Worm (Caenorhabditis elegans) whole organism, L1 larva: ENCODE data around the gene ZK512.2.

Source experiments
- C16A3.4 ChIP-seq: fragments of 150-350 bp; optimal IDR thresholded peaks from 2 replicates; lab custom pipeline; 2014; ENCODE audit warnings: missing biosample characterization, missing genetic modification characterization
- alr-1 ChIP-seq: fragments of 200-800 bp; sonication (Bioruptor generic); optimal IDR thresholded peaks from 2 replicates; lab custom pipeline; 2018; ENCODE audit warnings: borderline replicate concordance, mild to moderate bottlenecking, missing genetic modification characterization, missing compliant biosample characterization
- aly-2 ChIP-seq: fragments of 150-350 bp; optimal IDR thresholded peaks from 2 replicates; lab custom pipeline; 2014; ENCODE audit warnings: missing biosample characterization, missing genetic modification characterization
- blmp-1 ChIP-seq: fragments of 150-350 bp; optimal IDR thresholded peaks from 2 replicates; lab custom pipeline; 2014; ENCODE audit warnings: missing biosample characterization, missing genetic modification characterization
- ceh-8 ChIP-seq: fragments of 200-800 bp; sonication (Bioruptor generic); optimal IDR thresholded peaks from 2 replicates; lab custom pipeline; 2018; ENCODE audit warnings: mild to moderate bottlenecking, missing genetic modification characterization, moderate library complexity, missing compliant biosample characterization
- ceh-88 ChIP-seq: fragments of 200-800 bp; sonication (Bioruptor generic); IDR thresholded peaks from 2 replicates; pipeline ENCODE4 v1.3.6; 2022; ENCODE audit warnings: missing genetic modification characterization, missing compliant biosample characterization
- dpl-1 ChIP-seq, 3 experiments: fragments of 150-350 bp in 2 of 3; sonication (generic microtip) in 1 of 3; optimal IDR thresholded peaks; 2 replicates each; lab custom pipeline; 2014 to 2017; ENCODE audit warnings: missing biosample characterization in 3 of 3, missing genetic modification characterization in 3 of 3, missing genetic modification reagents in 3 of 3
- efl-1 ChIP-seq, 4 experiments: fragments of 150-350 bp; optimal IDR thresholded peaks in 3 of 4; peaks in 1 of 4; 1 replicate in 1 of 4; 2 replicates in 3 of 4; lab custom pipeline; 2014; ENCODE audit warnings: missing biosample characterization in 2 of 4, missing genetic modification characterization in 2 of 4, missing genetic modification reagents in 2 of 4
- efl-3 ChIP-seq: fragments of 200-800 bp; sonication (Bioruptor generic); optimal IDR thresholded peaks from 2 replicates; lab custom pipeline; 2018; ENCODE audit warnings: mild to moderate bottlenecking, missing genetic modification characterization, missing compliant biosample characterization
- egl-27 ChIP-seq, 2 experiments: fragments of 150-350 bp in 1 of 2; sonication (generic microtip); optimal IDR thresholded peaks; 3 replicates each; lab custom pipeline; 2017 to 2018; ENCODE audit warnings: missing biosample characterization in 2 of 2, missing genetic modification characterization in 2 of 2, missing genetic modification reagents in 2 of 2
- fkh-4 ChIP-seq: sonication (generic microtip); optimal IDR thresholded peaks from 2 replicates; lab custom pipeline; 2016; ENCODE audit warnings: missing compliant biosample characterization, missing genetic modification characterization, borderline replicate concordance
- fkh-8 ChIP-seq: sonication (generic microtip); optimal IDR thresholded peaks from 2 replicates; lab custom pipeline; 2016; ENCODE audit warnings: mild to moderate bottlenecking, missing genetic modification characterization, missing compliant biosample characterization
- jun-1 ChIP-seq: fragments of 150-350 bp; optimal IDR thresholded peaks from 2 replicates; lab custom pipeline; 2014; ENCODE audit warnings: missing biosample characterization, missing genetic modification reagents, missing genetic modification characterization
- lin-14 ChIP-seq: fragments of 200-800 bp; sonication (Bioruptor generic); optimal IDR thresholded peaks from 2 replicates; lab custom pipeline; 2018; ENCODE audit warnings: mild to moderate bottlenecking, missing genetic modification characterization, moderate library complexity, missing compliant biosample characterization
- lin-15B ChIP-seq: fragments of 150-350 bp; sonication (generic microtip); optimal IDR thresholded peaks from 3 replicates; lab custom pipeline; 2014; ENCODE audit warnings: missing biosample characterization, missing genetic modification characterization
- lin-39 ChIP-seq: fragments of 150-350 bp; optimal IDR thresholded peaks from 2 replicates; lab custom pipeline; 2014; ENCODE audit warnings: missing biosample characterization, missing genetic modification reagents, missing genetic modification characterization
- lsy-2 ChIP-seq, 2 experiments: fragments of 150-350 bp; optimal IDR thresholded peaks; 2 replicates each; lab custom pipeline; 2014; ENCODE audit warnings: missing biosample characterization in 2 of 2, missing genetic modification characterization in 2 of 2
- mab-9 ChIP-seq: fragments of 200-800 bp; sonication (Bioruptor generic); IDR thresholded peaks from 2 replicates; pipeline ENCODE4 v1.3.6; 2022; ENCODE audit warnings: missing genetic modification reagents, missing genetic modification characterization, missing compliant biosample characterization
- mdl-1 ChIP-seq, 2 experiments: fragments of 150-350 bp; optimal IDR thresholded peaks; 2 replicates each; lab custom pipeline; 2014 to 2017; ENCODE audit warnings: missing biosample characterization in 2 of 2, missing genetic modification characterization in 2 of 2, inconsistent platforms in 1 of 2
- mep-1 ChIP-seq: fragments of 150-350 bp; optimal IDR thresholded peaks from 2 replicates; lab custom pipeline; 2014; ENCODE audit warnings: missing biosample characterization, missing genetic modification characterization
- nhr-12 ChIP-seq: sonication (generic microtip); optimal IDR thresholded peaks from 2 replicates; lab custom pipeline; 2017; ENCODE audit warnings: missing biosample characterization, missing genetic modification characterization
- nhr-19 ChIP-seq: fragments of 200-800 bp; sonication (Bioruptor generic); conservative IDR thresholded peaks from 2 replicates; pipeline ENCODE4 v1.3.6; 2022; ENCODE audit warnings: missing genetic modification characterization, missing compliant biosample characterization
- nhr-20 ChIP-seq: sonication (generic microtip); optimal IDR thresholded peaks from 2 replicates; lab custom pipeline; 2016; ENCODE audit warnings: mild to moderate bottlenecking, missing genetic modification characterization, missing compliant biosample characterization
- nhr-237 ChIP-seq: fragments of 150-350 bp; optimal IDR thresholded peaks from 2 replicates; lab custom pipeline; 2014; ENCODE audit warnings: missing biosample characterization, missing genetic modification characterization
- nhr-47 ChIP-seq: sonication (generic microtip); optimal IDR thresholded peaks from 2 replicates; lab custom pipeline; 2016; ENCODE audit warnings: mild to moderate bottlenecking, missing genetic modification characterization, moderate library complexity, missing compliant biosample characterization
- nhr-71 ChIP-seq: sonication (generic microtip); optimal IDR thresholded peaks from 2 replicates; lab custom pipeline; 2016; ENCODE audit warnings: mild to moderate bottlenecking, missing genetic modification characterization, moderate library complexity, missing compliant biosample characterization
- nhr-76 ChIP-seq: sonication (generic microtip); optimal IDR thresholded peaks from 2 replicates; lab custom pipeline; 2017; ENCODE audit warnings: missing biosample characterization, missing genetic modification characterization
- nhr-77 ChIP-seq: fragments of 150-350 bp; optimal IDR thresholded peaks from 2 replicates; lab custom pipeline; 2014; ENCODE audit warnings: missing biosample characterization, missing genetic modification characterization
- pag-3 ChIP-seq: sonication (generic microtip); optimal IDR thresholded peaks from 2 replicates; lab custom pipeline; 2017; ENCODE audit warnings: missing genetic modification characterization, mild to moderate bottlenecking, missing compliant biosample characterization, antibody characterized with exemption, borderline replicate concordance; ENCODE audit not compliant: insufficient read depth
- rnt-1 ChIP-seq: sonication (generic microtip); optimal IDR thresholded peaks from 2 replicates; lab custom pipeline; 2016; ENCODE audit warnings: mild to moderate bottlenecking, missing genetic modification characterization, moderate library complexity, missing compliant biosample characterization
- snpc-4 ChIP-seq: fragments of 150-350 bp; optimal IDR thresholded peaks from 2 replicates; lab custom pipeline; 2014; ENCODE audit warnings: missing biosample characterization, missing genetic modification characterization
- snu-23 ChIP-seq: sonication (generic microtip); optimal IDR thresholded peaks from 2 replicates; lab custom pipeline; 2016; ENCODE audit warnings: missing genetic modification characterization, missing compliant biosample characterization
- sox-4 ChIP-seq: sonication (generic microtip); optimal IDR thresholded peaks from 2 replicates; lab custom pipeline; 2016; ENCODE audit warnings: missing genetic modification characterization, missing compliant biosample characterization
- tlp-1 ChIP-seq: fragments of 150-350 bp; optimal IDR thresholded peaks from 2 replicates; lab custom pipeline; 2014; ENCODE audit warnings: missing biosample characterization, missing genetic modification characterization
- unc-30 ChIP-seq: sonication (generic microtip); optimal IDR thresholded peaks from 2 replicates; lab custom pipeline; 2017; ENCODE audit warnings: missing biosample characterization, missing genetic modification characterization
- unc-62 ChIP-seq: fragments of 150-350 bp; optimal IDR thresholded peaks from 2 replicates; lab custom pipeline; 2014; ENCODE audit warnings: missing biosample characterization, missing genetic modification reagents, missing genetic modification characterization
- unc-98 ChIP-seq: fragments of 200-800 bp; sonication (Bioruptor generic); IDR thresholded peaks from 2 replicates; pipeline ENCODE4 v1.3.6; 2022; ENCODE audit warnings: missing genetic modification characterization, missing compliant biosample characterization
- ztf-11 ChIP-seq, 2 experiments: sonication (generic microtip); optimal IDR thresholded peaks; 2 replicates each; lab custom pipeline; 2016 to 2017; ENCODE audit warnings: missing genetic modification characterization in 2 of 2, missing biosample characterization in 1 of 2, missing compliant biosample characterization in 1 of 2

ZK512.2 gene

ce11 chrIII:9162634-9163118 is 18.1 kb upstream of the ZK512.2 start, which contains the start of gene dgk-3 (continued):
- TF ChIP-seq nhr-237 (tag; lab: Kevin White, UChicago) (no peak), lin-15B (tag; lab: Kevin White, UChicago) (no peak), snpc-4 (tag; lab: Kevin White, UChicago) (no peak), tlp-1 (tag; lab: Kevin White, UChicago) (no peak), aly-2 (no peak), sox-4 (tag; lab: Kevin White, UChicago) (peak; percentile 38), nhr-71 (tag; lab: Kevin White, UChicago) (no peak), unc-30 (tag; lab: Kevin White, UChicago) (no peak), egl-27 (tag; optimal IDR thresholded peaks at IDR 0.05; lab: Kevin White, UChicago) (no peak)

ce11 chrIII:9161553-9161952 is 17.0 kb upstream of the ZK512.2 start, which contains the start of gene ptr-9:
Gene ptr-9, minus strand, starts transcription at chrIII:9161653.
- TF ChIP-seq blmp-1 (tag; lab: Kevin White, UChicago) (peak; percentile 35), alr-1 (tag; lab: Kevin White, UChicago) (no peak)

- peak; percentile 50 for TF ChIP-seq fkh-8 (tag; lab: Kevin White, UChicago)
- no peak for TF ChIP-seq ztf-11 (tag; optimal IDR thresholded peaks at IDR 0.05; lab: Kevin White, UChicago)
These were observed 10.2 kb upstream of the ZK512.2 start, which contains the start of gene irld-34 for ce11 chrIII:9154766-9155165. Gene irld-34, plus strand, starts transcription at chrIII:9155066.

ce11 chrIII:9153809-9154208 is 9.2 kb upstream of the ZK512.2 start, which contains the start of gene nhl-1:
Gene nhl-1, minus strand, starts transcription at chrIII:9153909.
- peak; percentile 44 for TF ChIP-seq rnt-1 (tag; lab: Kevin White, UChicago)
- peak; percentile 1 for TF ChIP-seq nhr-71 (tag; lab: Kevin White, UChicago)
- no peak for TF ChIP-seq ceh-88 (GFP tag; lab: Robert Waterston, UW)
- TF ChIP-seq mab-9 (GFP tag; lab: Robert Waterston, UW): no peak

- TF ChIP-seq nhr-77 (tag; lab: Kevin White, UChicago) (no peak), lin-14 (GFP tag; lab: Kevin White, UChicago) (peak; percentile 40), rnt-1 (tag; lab: Kevin White, UChicago) (peak; percentile 46), efl-1 (optimal IDR thresholded peaks at IDR 0.05; lab: Kevin White, UChicago) (no peak), efl-1 (GFP tag; optimal IDR thresholded peaks at IDR 0.05 in 1 of 2; lab: Kevin White, UChicago) (peak; percentile 10 to 94), nhr-71 (tag; lab: Kevin White, UChicago) (peak; percentile 40), lsy-2 (tag; optimal IDR thresholded peaks at IDR 0.05; lab: Kevin White, UChicago) (peak in 1 of 2 experiments; percentile 42), efl-3 (GFP tag; lab: Kevin White, UChicago) (no peak), lin-39 (tag; lab: Kevin White, UChicago) (no peak), nhr-20 (tag; lab: Kevin White, UChicago) (no peak), nhr-76 (no peak)
These were observed 8.4 kb upstream of the ZK512.2 start for ce11 chrIII:9152950-9153349.

ce11 chrIII:9151782-9152181 is 7.2 kb upstream of the ZK512.2 start:
- TF ChIP-seq snu-23 (GFP tag; lab: Kevin White, UChicago): peak; percentile 29
- no peak for TF ChIP-seq unc-30 (tag; lab: Kevin White, UChicago)
- peak in 1 of 2 experiments; percentile 16 for TF ChIP-seq mdl-1 (tag; optimal IDR thresholded peaks at IDR 0.05; lab: Kevin White, UChicago)
- TF ChIP-seq C16A3.4 (tag; lab: Kevin White, UChicago): peak; percentile 11
- peak; percentile 82 for TF ChIP-seq lin-14 (GFP tag; lab: Kevin White, UChicago)
- TF ChIP-seq nhr-12: no peak
- no peak for TF ChIP-seq unc-62 (GFP tag; lab: Kevin White, UChicago)
- peak; percentile 6 to 52 for TF ChIP-seq lsy-2 (tag; optimal IDR thresholded peaks at IDR 0.05; lab: Kevin White, UChicago)
- no peak for TF ChIP-seq nhr-77 (tag; lab: Kevin White, UChicago)
- peak; percentile 89 for TF ChIP-seq pag-3 (tag; lab: Kevin White, UChicago)
- no peak for TF ChIP-seq unc-98 (GFP tag; lab: Robert Waterston, UW)
- TF ChIP-seq jun-1 (tag; lab: Kevin White, UChicago): no peak
- TF ChIP-seq nhr-20 (tag; lab: Kevin White, UChicago): peak; percentile 25
- peak; percentile 64 for TF ChIP-seq rnt-1 (tag; lab: Kevin White, UChicago)
- no peak for TF ChIP-seq ceh-8
- no peak for TF ChIP-seq tlp-1 (tag; lab: Kevin White, UChicago)
- peak; percentile 1 for TF ChIP-seq fkh-4 (tag; lab: Kevin White, UChicago)
- TF ChIP-seq lin-39 (tag; lab: Kevin White, UChicago): peak; percentile 4
- peak in 1 of 3 experiments; percentile 2 for TF ChIP-seq dpl-1 (GFP tag; optimal IDR thresholded peaks at IDR 0.05; lab: Kevin White, UChicago)
- TF ChIP-seq aly-2: no peak
- TF ChIP-seq nhr-19 (GFP tag; lab: Robert Waterston, UW): peak; percentile 22; the same call in 1 of the 2 replicates
- TF ChIP-seq mep-1 (tag; lab: Kevin White, UChicago): peak; percentile 40
- no peak for TF ChIP-seq sox-4 (tag; lab: Kevin White, UChicago)
- peak; percentile 55 for TF ChIP-seq nhr-71 (tag; lab: Kevin White, UChicago)
- TF ChIP-seq nhr-47 (tag; lab: Kevin White, UChicago): no peak
